Fruit fly (Drosophila melanogaster) whole organism, embryonic: ENCODE results near the gene caz.
A peak's percentile ranks its signal among the peaks of the same experiment; 100 is the strongest.

ENCODE experiments used
- Adf1 ChIP-seq: fragments of 200-800 bp; sonication (Bioruptor generic); IDR thresholded peaks from 2 replicates; pipeline ENCODE4 v1.3.6; 2022; ENCODE audit warnings: missing biosample characterization, missing genetic modification characterization
- Atf-2 ChIP-seq: fragments of 200-800 bp; sonication (Bioruptor generic); optimal IDR thresholded peaks from 2 replicates; lab custom pipeline; 2016; ENCODE audit warnings: missing biosample characterization, missing genetic modification characterization
- C15 ChIP-seq: fragments of 200-800 bp; sonication (Bioruptor generic); IDR thresholded peaks from 3 replicates; pipeline ENCODE4 v1.3.6; 2022; ENCODE audit warnings: missing biosample characterization, missing genetic modification characterization
- CG10147 ChIP-seq: fragments of 200-800 bp; sonication (Bioruptor generic); optimal IDR thresholded peaks from 2 replicates; lab custom pipeline; 2019; ENCODE audit warnings: missing biosample characterization, mild to moderate bottlenecking, missing genetic modification characterization, moderate library complexity
- CG11696 ChIP-seq: fragments of 200-800 bp; sonication (Bioruptor generic); IDR thresholded peaks from 2 replicates; pipeline ENCODE4 v1.3.6; 2022; ENCODE audit warnings: missing biosample characterization, missing genetic modification characterization
- CG12219 ChIP-seq: fragments of 200-800 bp; sonication (Bioruptor generic); optimal IDR thresholded peaks from 3 replicates; lab custom pipeline; 2018; ENCODE audit warnings: missing biosample characterization, mild to moderate bottlenecking, missing genetic modification characterization
- CG12299 ChIP-seq: fragments of 200-800 bp; sonication (Bioruptor generic); optimal IDR thresholded peaks from 2 replicates; lab custom pipeline; 2018; ENCODE audit warnings: missing biosample characterization, mild to moderate bottlenecking, missing genetic modification characterization
- CG1603 ChIP-seq: fragments of 200-800 bp; sonication (Bioruptor generic); optimal IDR thresholded peaks from 2 replicates; lab custom pipeline; 2019; ENCODE audit warnings: missing biosample characterization, mild to moderate bottlenecking, missing genetic modification characterization, moderate library complexity
- CG17361 ChIP-seq: fragments of 200-800 bp; sonication (Bioruptor generic); IDR thresholded peaks from 3 replicates; pipeline ENCODE4 v1.3.6; 2022; ENCODE audit warnings: missing biosample characterization, missing genetic modification characterization
- CG17385 ChIP-seq: fragments of 200-800 bp; sonication (Bioruptor generic); optimal IDR thresholded peaks from 3 replicates; lab custom pipeline; 2018; ENCODE audit warnings: missing biosample characterization, mild to moderate bottlenecking, missing genetic modification characterization
- CG18262 ChIP-seq: fragments of 200-800 bp; optimal IDR thresholded peaks from 3 replicates; lab custom pipeline; 2019; ENCODE audit warnings: missing biosample characterization, mild to moderate bottlenecking, missing genetic modification characterization, moderate library complexity
- CG2116 ChIP-seq: fragments of 200-800 bp; sonication (Bioruptor generic); optimal IDR thresholded peaks from 3 replicates; lab custom pipeline; 2018; ENCODE audit warnings: missing biosample characterization, mild to moderate bottlenecking, missing genetic modification characterization
- CG33557 ChIP-seq: fragments of 200-800 bp; sonication (Bioruptor generic); optimal IDR thresholded peaks from 2 replicates; lab custom pipeline; 2019; ENCODE audit warnings: missing biosample characterization, mild to moderate bottlenecking, missing genetic modification characterization, moderate library complexity
- CG3726 ChIP-seq: fragments of 200-800 bp; sonication (Bioruptor generic); IDR thresholded peaks from 3 replicates; pipeline ENCODE4, ENCODE4 v1.3.6; 2022; ENCODE audit warnings: missing biosample characterization, missing genetic modification characterization
- CG4282 ChIP-seq: fragments of 200-800 bp; sonication (Bioruptor generic); optimal IDR thresholded peaks from 2 replicates; lab custom pipeline; 2016; ENCODE audit warnings: missing biosample characterization, missing genetic modification characterization
- CG6683 ChIP-seq: fragments of 200-800 bp; sonication (Bioruptor generic); optimal IDR thresholded peaks from 2 replicates; lab custom pipeline; 2017; ENCODE audit warnings: missing biosample characterization, mild to moderate bottlenecking, missing genetic modification characterization, missing genetic modification reagents
- CG7372 ChIP-seq: fragments of 200-800 bp; sonication (Bioruptor generic); IDR thresholded peaks from 2 replicates; pipeline ENCODE4 v1.3.6; 2022; ENCODE audit warnings: missing biosample characterization, missing genetic modification characterization
- CG7839 ChIP-seq: fragments of 200-800 bp; sonication (Bioruptor generic); optimal IDR thresholded peaks from 3 replicates; lab custom pipeline; 2018; ENCODE audit warnings: missing biosample characterization, mild to moderate bottlenecking, missing genetic modification characterization, moderate library complexity
- CG8924 ChIP-seq: fragments of 200-800 bp; optimal IDR thresholded peaks from 3 replicates; lab custom pipeline; 2019; ENCODE audit warnings: missing biosample characterization, mild to moderate bottlenecking, missing genetic modification characterization, moderate library complexity
- CG9609 ChIP-seq: fragments of 200-800 bp; sonication (Bioruptor generic); optimal IDR thresholded peaks from 3 replicates; lab custom pipeline; 2016; ENCODE audit warnings: missing biosample characterization, missing genetic modification characterization
- CG9797 ChIP-seq: fragments of 200-800 bp; sonication (Bioruptor generic); optimal IDR thresholded peaks from 3 replicates; lab custom pipeline; 2018; ENCODE audit warnings: missing biosample characterization, mild to moderate bottlenecking, missing genetic modification characterization
- CTCF ChIP-seq: fragments of 200-800 bp; sonication (Bioruptor generic); optimal IDR thresholded peaks from 2 replicates; lab custom pipeline; 2017; ENCODE audit warnings: missing biosample characterization, mild to moderate bottlenecking, missing genetic modification characterization, moderate library complexity
- D19A ChIP-seq: fragments of 200-800 bp; optimal IDR thresholded peaks from 3 replicates; lab custom pipeline; 2019; ENCODE audit warnings: missing biosample characterization, mild to moderate bottlenecking, missing genetic modification characterization, moderate library complexity
- Deaf1 ChIP-seq: fragments of 200-800 bp; optimal IDR thresholded peaks from 3 replicates; lab custom pipeline; 2019; ENCODE audit warnings: missing biosample characterization, mild to moderate bottlenecking, missing genetic modification characterization, moderate library complexity
- Dfd ChIP-seq, 2 experiments: fragments of >200 bp; optimal IDR thresholded peaks; 2 replicates each; lab custom pipeline; 2017; ENCODE audit warnings: missing biosample characterization in 2 of 2, missing genetic modification characterization in 2 of 2
- Dp ChIP-seq: fragments of 200-800 bp; sonication (Bioruptor generic); optimal IDR thresholded peaks from 2 replicates; lab custom pipeline; 2018; ENCODE audit warnings: missing biosample characterization, mild to moderate bottlenecking, missing genetic modification characterization, moderate library complexity
- ERR ChIP-seq: fragments of 200-800 bp; sonication (Bioruptor generic); optimal IDR thresholded peaks from 2 replicates; lab custom pipeline; 2016; ENCODE audit warnings: missing biosample characterization, missing genetic modification characterization
- Gug ChIP-seq: fragments of 200-800 bp; sonication (Bioruptor generic); IDR thresholded peaks from 4 replicates; pipeline ENCODE4 v1.3.6; 2022; ENCODE audit warnings: missing biosample characterization, missing genetic modification characterization
- H15 ChIP-seq: fragments of 200-800 bp; sonication (Bioruptor generic); IDR thresholded peaks from 3 replicates; pipeline ENCODE4 v1.3.6; 2022; ENCODE audit warnings: missing biosample characterization, missing genetic modification characterization
- HHEX ChIP-seq: fragments of 200-800 bp; sonication (Bioruptor generic); optimal IDR thresholded peaks from 3 replicates; lab custom pipeline; 2017; ENCODE audit warnings: missing biosample characterization, mild to moderate bottlenecking, missing genetic modification characterization, missing genetic modification reagents
- HLH54F ChIP-seq: fragments of 200-800 bp; sonication (Bioruptor generic); optimal IDR thresholded peaks from 3 replicates; lab custom pipeline; 2016; ENCODE audit warnings: missing biosample characterization, missing genetic modification characterization
- HmgD ChIP-seq: fragments of 200-800 bp; sonication (Bioruptor generic); optimal IDR thresholded peaks from 3 replicates; lab custom pipeline; 2016; ENCODE audit warnings: missing biosample characterization, missing genetic modification characterization
- Hmr ChIP-seq: fragments of 200-800 bp; sonication (Bioruptor generic); optimal IDR thresholded peaks from 3 replicates; lab custom pipeline; 2017; ENCODE audit warnings: mild to moderate bottlenecking, missing biosample characterization, missing genetic modification reagents, missing genetic modification characterization
- Pdp1 ChIP-seq, 2 experiments: fragments of 200-800 bp; sonication (Bioruptor generic); optimal IDR thresholded peaks; 3 replicates each; lab custom pipeline; 2016; ENCODE audit warnings: missing biosample characterization in 2 of 2, missing genetic modification characterization in 2 of 2, mild to moderate bottlenecking in 1 of 2, moderate library complexity in 1 of 2
- Stat92E ChIP-seq, 3 experiments: fragments of >200 bp in 2 of 3; fragments of 200-800 bp in 1 of 3; sonication (Bioruptor generic) in 1 of 3; optimal IDR thresholded peaks; 2 replicates each; lab custom pipeline; 2017 to 2019; ENCODE audit warnings: missing biosample characterization in 3 of 3, missing genetic modification characterization in 3 of 3, mild to moderate bottlenecking in 1 of 3, moderate library complexity in 1 of 3
- Usf ChIP-seq: fragments of 200-800 bp; sonication (Bioruptor generic); optimal IDR thresholded peaks from 2 replicates; lab custom pipeline; 2017; ENCODE audit warnings: missing genotype, missing biosample characterization, missing genetic modification characterization
- abd-A ChIP-seq: fragments of 200-800 bp; sonication (Bioruptor generic); optimal IDR thresholded peaks from 3 replicates; lab custom pipeline; 2019; ENCODE audit warnings: missing biosample characterization, mild to moderate bottlenecking, missing genetic modification characterization, moderate library complexity
- bbx ChIP-seq: fragments of 200-800 bp; sonication (Bioruptor generic); IDR thresholded peaks from 2 replicates; pipeline ENCODE4 v1.3.6; 2022; ENCODE audit warnings: missing biosample characterization, missing genetic modification characterization; ENCODE audit not compliant: partially characterized antibody
- dimm ChIP-seq: fragments of 200-800 bp; sonication (Bioruptor generic); IDR thresholded peaks from 2 replicates; pipeline ENCODE4 v1.3.6; 2022; ENCODE audit warnings: missing biosample characterization, missing genetic modification characterization
- eyg ChIP-seq: fragments of 200-800 bp; sonication (Bioruptor generic); optimal IDR thresholded peaks from 3 replicates; lab custom pipeline; 2016; ENCODE audit warnings: missing biosample characterization, missing genetic modification characterization
- fd3F ChIP-seq: fragments of 200-800 bp; sonication (Bioruptor generic); optimal IDR thresholded peaks from 2 replicates; lab custom pipeline; 2018; ENCODE audit warnings: missing biosample characterization, mild to moderate bottlenecking, missing genetic modification characterization, moderate library complexity
- ftz-f1 ChIP-seq: fragments of 200-800 bp; sonication (Bioruptor generic); optimal IDR thresholded peaks from 2 replicates; lab custom pipeline; 2016; ENCODE audit warnings: missing biosample characterization, missing genetic modification characterization
- gro ChIP-seq: fragments of 200-800 bp; sonication (Bioruptor generic); optimal IDR thresholded peaks from 2 replicates; lab custom pipeline; 2016; ENCODE audit warnings: missing biosample characterization, missing genetic modification characterization
- insv ChIP-seq, 2 experiments: fragments of 200-800 bp; sonication (Bioruptor generic); optimal IDR thresholded peaks; 3 replicates each; lab custom pipeline; 2016 to 2018; ENCODE audit warnings: missing biosample characterization in 2 of 2, missing genetic modification characterization in 2 of 2
- kah ChIP-seq: fragments of 200-800 bp; sonication (Bioruptor generic); optimal IDR thresholded peaks from 2 replicates; lab custom pipeline; 2018; ENCODE audit warnings: missing biosample characterization, mild to moderate bottlenecking, missing genetic modification characterization
- klu ChIP-seq: fragments of 200-800 bp; sonication (Bioruptor generic); IDR thresholded peaks from 2 replicates; pipeline ENCODE4 v1.3.6; 2022; ENCODE audit warnings: missing biosample characterization, missing genetic modification characterization
- nmo ChIP-seq: fragments of 200-800 bp; sonication (Bioruptor generic); optimal IDR thresholded peaks from 2 replicates; lab custom pipeline; 2018; ENCODE audit warnings: missing biosample characterization, mild to moderate bottlenecking, missing genetic modification characterization, moderate library complexity
- usp ChIP-seq: fragments of >200 bp; optimal IDR thresholded peaks from 2 replicates; lab custom pipeline; 2017; ENCODE audit warnings: missing biosample characterization, missing genetic modification characterization
- wek ChIP-seq: fragments of 200-800 bp; sonication (Bioruptor generic); optimal IDR thresholded peaks from 3 replicates; lab custom pipeline; 2018; ENCODE audit warnings: missing biosample characterization, mild to moderate bottlenecking, missing genetic modification characterization, moderate library complexity
- zen ChIP-seq: fragments of 200-800 bp; sonication (Bioruptor generic); optimal IDR thresholded peaks from 3 replicates; lab custom pipeline; 2018; ENCODE audit warnings: missing biosample characterization, mild to moderate bottlenecking, missing genetic modification characterization, moderate library complexity

The caz gene

dm6 chrX:16335107-16335642 lies 46.6 kb downstream of the caz start (continued):
- TF ChIP-seq Dfd (GFP tag; optimal IDR thresholded peaks at IDR 0.05; lab: Kevin White, UChicago) (no peak), eyg (GFP tag; lab: Kevin White, UChicago) (peak; percentile 52), zen (tag; lab: Kevin White, UChicago) (no peak), HmgD (GFP tag; lab: Kevin White, UChicago) (peak; percentile 6), CTCF (GFP tag; lab: Kevin White, UChicago) (no peak), CG6683 (no peak), ERR (GFP tag; lab: Kevin White, UChicago) (peak; percentile 58), HLH54F (GFP tag; lab: Kevin White, UChicago) (peak; percentile 76), CG10147 (GFP tag; lab: Kevin White, UChicago) (peak; percentile 33), CG7372 (GFP tag; lab: Robert Waterston, UW) (peak; percentile 55; the same call in 1 of the 2 replicates), CG18262 (tag; lab: Kevin White, UChicago) (peak; percentile 30), klu (GFP tag; lab: Robert Waterston, UW) (0 out of 2 replicates have a peak, but pooled peaks have one; percentile 40), insv (GFP tag; optimal IDR thresholded peaks at IDR 0.05; lab: Kevin White, UChicago) (peak in 1 of 2 experiments; percentile 75), CG8924 (tag; lab: Kevin White, UChicago) (peak; percentile 8), fd3F (GFP tag; lab: Kevin White, UChicago) (peak; percentile 63), usp (no peak), Stat92E (GFP tag; optimal IDR thresholded peaks at IDR 0.05; lab: Kevin White, UChicago) (no peak), CG12299 (tag; lab: Kevin White, UChicago) (peak; percentile 13), Dp (GFP tag; lab: Kevin White, UChicago) (no peak), CG7839 (tag; lab: Kevin White, UChicago) (peak; percentile 74), CG4282 (GFP tag; lab: Kevin White, UChicago) (peak; percentile 53), kah (peak; percentile 26), D19A (tag; lab: Kevin White, UChicago) (peak; percentile 43), CG9609 (GFP tag; lab: Kevin White, UChicago) (peak; percentile 77), wek (GFP tag; lab: Kevin White, UChicago) (peak; percentile 40), Gug (GFP tag; lab: Robert Waterston, UW) (peak; percentile 83), Adf1 (GFP tag; lab: Robert Waterston, UW) (peak; percentile 22; the same call in 1 of the 2 replicates), ftz-f1 (no peak), H15 (GFP tag; lab: Robert Waterston, UW) (peak; percentile 72), CG9797 (GFP tag; lab: Kevin White, UChicago) (no peak), dimm (GFP tag; lab: Robert Waterston, UW) (no peak), CG11696 (GFP tag; lab: Robert Waterston, UW) (peak; percentile 64; the same call in 1 of the 2 replicates), nmo (GFP tag; lab: Kevin White, UChicago) (peak; percentile 59), CG33557 (peak; percentile 35), abd-A (tag; lab: Kevin White, UChicago) (no peak), CG1603 (tag; lab: Kevin White, UChicago) (peak; percentile 37), CG3726 (no peak; the same call in 2 of the 3 replicates), Pdp1 (GFP tag; optimal IDR thresholded peaks at IDR 0.05; lab: Kevin White, UChicago) (peak; percentile 76 to 84), CG12219 (GFP tag; lab: Kevin White, UChicago) (peak; percentile 48), gro (GFP tag; lab: Kevin White, UChicago) (peak; percentile 77), C15 (GFP tag; lab: Robert Waterston, UW) (peak; percentile 55; the same call in 1 of the 3 replicates), Deaf1 (no peak), Hmr (GFP tag; lab: Kevin White, UChicago) (peak; percentile 85), HHEX (peak; percentile 68), CG2116 (GFP tag; lab: Kevin White, UChicago) (peak; percentile 50), Atf-2 (GFP tag; lab: Kevin White, UChicago) (peak; percentile 71), Usf (GFP tag; lab: Kevin White, UChicago) (peak; percentile 17), bbx (GFP tag; lab: Robert Waterston, UW) (no peak), CG17361 (GFP tag; lab: Robert Waterston, UW) (peak; percentile 66), CG17385 (GFP tag; lab: Kevin White, UChicago) (peak; percentile 90)
